Worm (Caenorhabditis elegans): ENCODE measurements around the gene T10B10.4.

Gene T10B10.4

ce11 chrX:15173303-15173904 lies 16.5 kb upstream of the T10B10.4 start, which contains the start of gene ucr-2.2:
TSS of gene ucr-2.2 (plus strand) at chrX:15173904.
- TF ChIP-seq unc-62 (GFP tag; optimal IDR thresholded peaks at IDR 0.05): no peak

- TF ChIP-seq unc-62 (GFP tag; optimal IDR thresholded peaks at IDR 0.05): no peak
These were observed 14.7 kb upstream of the T10B10.4 start for ce11 chrX:15175211-15175610.

- TF ChIP-seq unc-62 (GFP tag; optimal IDR thresholded peaks at IDR 0.05): no peak
These were observed 13.5 kb upstream of the T10B10.4 start, which contains the start of gene col-41 for ce11 chrX:15176431-15176911. TSS of gene col-41 (minus strand) at chrX:15176481.

ce11 chrX:15181454-15181853 lies 8.5 kb upstream of the T10B10.4 start, which contains the start of gene pkhm-2:
TSS of gene pkhm-2 (minus strand) at chrX:15181465.
- no peak for TF ChIP-seq unc-62 (GFP tag; optimal IDR thresholded peaks at IDR 0.05)

ce11 chrX:15188510-15188909 lies 1.4 kb upstream of the T10B10.4 start:
- TF ChIP-seq unc-62 (GFP tag; optimal IDR thresholded peaks at IDR 0.05): no peak

ce11 chrX:15188986-15189675 lies 792 bp upstream of the T10B10.4 start:
- no peak for TF ChIP-seq unc-62 (GFP tag; optimal IDR thresholded peaks at IDR 0.05)

- no peak for TF ChIP-seq unc-62 (GFP tag; optimal IDR thresholded peaks at IDR 0.05)
These were observed 1.4 kb downstream of the T10B10.4 start for ce11 chrX:15191370-15191769.

- TF ChIP-seq unc-62 (GFP tag; optimal IDR thresholded peaks at IDR 0.05): no peak
These were observed 4.4 kb downstream of the T10B10.4 start, which contains the start of gene phat-6 for ce11 chrX:15194283-15194682. TSS of gene phat-6 (minus strand) at chrX:15194383.

- no peak for TF ChIP-seq unc-62 (GFP tag; optimal IDR thresholded peaks at IDR 0.05)
These were observed 9.1 kb downstream of the T10B10.4 start, which contains the start of gene snt-7 for ce11 chrX:15199052-15199451. TSS of gene snt-7 (minus strand) at chrX:15199152.

- TF ChIP-seq unc-62 (GFP tag; optimal IDR thresholded peaks at IDR 0.05): no peak
These were observed 10.2 kb downstream of the T10B10.4 start for ce11 chrX:15200146-15200545.

ce11 chrX:15200720-15201119 lies 10.8 kb downstream of the T10B10.4 start:
- no peak for TF ChIP-seq unc-62 (GFP tag; optimal IDR thresholded peaks at IDR 0.05)

ce11 chrX:15213182-15213829 lies 23.4 kb downstream of the T10B10.4 start, which contains the start of the genes H03A11.13 and famk-1:
TSS of gene H03A11.13 (minus strand) at chrX:15213232.
TSS of gene famk-1 (minus strand) at chrX:15213259.
- no peak for TF ChIP-seq unc-62 (GFP tag; optimal IDR thresholded peaks at IDR 0.05)

ce11 chrX:15215272-15215671 lies 25.3 kb downstream of the T10B10.4 start:
- no peak for TF ChIP-seq unc-62 (GFP tag; optimal IDR thresholded peaks at IDR 0.05)

- no peak for TF ChIP-seq unc-62 (GFP tag; optimal IDR thresholded peaks at IDR 0.05)
These were observed 31.2 kb downstream of the T10B10.4 start for ce11 chrX:15221107-15221506.

- no peak for TF ChIP-seq unc-62 (GFP tag; optimal IDR thresholded peaks at IDR 0.05)
These were observed 32.1 kb downstream of the T10B10.4 start for ce11 chrX:15221865-15222551.

ce11 chrX:15222789-15223188 lies 32.9 kb downstream of the T10B10.4 start:
- TF ChIP-seq unc-62 (GFP tag; optimal IDR thresholded peaks at IDR 0.05): no peak
